Worm (Caenorhabditis elegans) whole organism, late embryonic: ENCODE results near the gene F49F1.11.

Source experiments
- C08G9.2 ChIP-seq: sonication (generic microtip); optimal IDR thresholded peaks from 2 replicates; lab custom pipeline; 2016; ENCODE audit warnings: mild to moderate bottlenecking, missing genetic modification characterization, moderate library complexity, missing compliant biosample characterization
- K02D7.2 ChIP-seq: sonication (generic microtip); optimal IDR thresholded peaks from 2 replicates; lab custom pipeline; 2017; ENCODE audit warnings: mild to moderate bottlenecking, missing genetic modification characterization, missing compliant biosample characterization
- T23F11.4 ChIP-seq: fragments of 200-800 bp; sonication (Bioruptor generic); optimal IDR thresholded peaks from 2 replicates; lab custom pipeline; 2018; ENCODE audit warnings: mild to moderate bottlenecking, missing genetic modification characterization, missing compliant biosample characterization
- Y22D7AL.16 ChIP-seq: sonication (generic microtip); optimal IDR thresholded peaks from 2 replicates; lab custom pipeline; 2016; ENCODE audit warnings: missing genetic modification characterization, missing compliant biosample characterization
- ceh-18 ChIP-seq: sonication (generic microtip); optimal IDR thresholded peaks from 2 replicates; lab custom pipeline; 2016; ENCODE audit warnings: missing genetic modification characterization, missing compliant biosample characterization
- ceh-19 ChIP-seq: fragments of 200-800 bp; sonication (Bioruptor generic); optimal IDR thresholded peaks from 2 replicates; lab custom pipeline; 2018; ENCODE audit warnings: mild to moderate bottlenecking, missing genetic modification characterization, missing compliant biosample characterization
- ceh-2 ChIP-seq: sonication (generic microtip); optimal IDR thresholded peaks from 2 replicates; lab custom pipeline; 2016; ENCODE audit warnings: missing genotype, missing genetic modification characterization, missing compliant biosample characterization
- ceh-30 ChIP-seq: fragments of 150-350 bp; optimal IDR thresholded peaks from 2 replicates; lab custom pipeline; 2014; ENCODE audit warnings: missing biosample characterization, missing genetic modification characterization
- ceh-31 ChIP-seq: sonication (generic microtip); optimal IDR thresholded peaks from 2 replicates; lab custom pipeline; 2016; ENCODE audit warnings: missing genetic modification characterization, missing compliant biosample characterization
- elt-2 ChIP-seq: sonication (generic microtip); optimal IDR thresholded peaks from 2 replicates; lab custom pipeline; 2016; ENCODE audit warnings: missing genetic modification reagents, missing genetic modification characterization, missing compliant biosample characterization
- ets-4 ChIP-seq: sonication (generic microtip); optimal IDR thresholded peaks from 2 replicates; lab custom pipeline; 2016; ENCODE audit warnings: missing genetic modification characterization, missing compliant biosample characterization
- fax-1 ChIP-seq: sonication (generic microtip); optimal IDR thresholded peaks from 2 replicates; lab custom pipeline; 2016; ENCODE audit warnings: missing genotype, missing genetic modification characterization, missing compliant biosample characterization
- fkh-10 ChIP-seq: fragments of 150-350 bp; optimal IDR thresholded peaks from 2 replicates; lab custom pipeline; 2014; ENCODE audit warnings: missing biosample characterization, missing genetic modification reagents, missing genetic modification characterization
- hlh-13 ChIP-seq: fragments of 200-800 bp; sonication (Bioruptor generic); optimal IDR thresholded peaks from 2 replicates; lab custom pipeline; 2018; ENCODE audit warnings: mild to moderate bottlenecking, missing genetic modification characterization, missing compliant biosample characterization
- hlh-6 ChIP-seq: sonication (generic microtip); optimal IDR thresholded peaks from 2 replicates; lab custom pipeline; 2016; ENCODE audit warnings: missing genotype, missing genetic modification characterization, missing compliant biosample characterization
- hlh-8 ChIP-seq: sonication (generic microtip); optimal IDR thresholded peaks from 2 replicates; lab custom pipeline; 2016; ENCODE audit warnings: missing genotype, missing genetic modification characterization, missing compliant biosample characterization
- lim-6 ChIP-seq: sonication (generic microtip); optimal IDR thresholded peaks from 2 replicates; lab custom pipeline; 2016; ENCODE audit warnings: missing genetic modification characterization, missing compliant biosample characterization
- lin-11 ChIP-seq: fragments of 200-800 bp; sonication (Bioruptor generic); optimal IDR thresholded peaks from 2 replicates; lab custom pipeline; 2018; ENCODE audit warnings: mild to moderate bottlenecking, missing genetic modification characterization, missing compliant biosample characterization
- madf-2 ChIP-seq: sonication (generic microtip); optimal IDR thresholded peaks from 2 replicates; lab custom pipeline; 2017; ENCODE audit warnings: missing genetic modification characterization, missing compliant biosample characterization
- mec-3 ChIP-seq: sonication (generic microtip); optimal IDR thresholded peaks from 2 replicates; lab custom pipeline; 2016; ENCODE audit warnings: borderline replicate concordance, missing genetic modification characterization, missing compliant biosample characterization
- nfya-1 ChIP-seq: sonication (generic microtip); optimal IDR thresholded peaks from 2 replicates; lab custom pipeline; 2017; ENCODE audit warnings: missing genetic modification characterization, mild to moderate bottlenecking, missing compliant biosample characterization, antibody characterized with exemption, moderate library complexity
- nhr-11 ChIP-seq: fragments of 150-350 bp; optimal IDR thresholded peaks from 2 replicates; lab custom pipeline; 2014; ENCODE audit warnings: missing biosample characterization, missing genetic modification characterization
- nhr-232 ChIP-seq: sonication (generic microtip); optimal IDR thresholded peaks from 2 replicates; lab custom pipeline; 2016; ENCODE audit warnings: missing genetic modification characterization, missing compliant biosample characterization
- npax-4 ChIP-seq: sonication (generic microtip); optimal IDR thresholded peaks from 2 replicates; lab custom pipeline; 2016; ENCODE audit warnings: missing genetic modification characterization, missing compliant biosample characterization
- odd-2 ChIP-seq: sonication (generic microtip); optimal IDR thresholded peaks from 2 replicates; lab custom pipeline; 2017; ENCODE audit warnings: antibody characterized with exemption, mild to moderate bottlenecking, missing genetic modification characterization, missing compliant biosample characterization
- pat-9 ChIP-seq: fragments of 200-800 bp; sonication (Bioruptor generic); optimal IDR thresholded peaks from 2 replicates; lab custom pipeline; 2018; ENCODE audit warnings: mild to moderate bottlenecking, missing genetic modification characterization, moderate library complexity, missing compliant biosample characterization
- pax-1 ChIP-seq: fragments of 150-350 bp; optimal IDR thresholded peaks from 2 replicates; lab custom pipeline; 2014; ENCODE audit warnings: missing biosample characterization, missing genetic modification characterization
- pha-2 ChIP-seq: sonication (generic microtip); optimal IDR thresholded peaks from 2 replicates; lab custom pipeline; 2017; ENCODE audit warnings: mild to moderate bottlenecking, missing genetic modification characterization, missing compliant biosample characterization
- pros-1 ChIP-seq: fragments of 150-350 bp; optimal IDR thresholded peaks from 2 replicates; lab custom pipeline; 2014; ENCODE audit warnings: missing biosample characterization, missing genetic modification reagents, missing genetic modification characterization
- ref-2 ChIP-seq: sonication (generic microtip); optimal IDR thresholded peaks from 2 replicates; lab custom pipeline; 2016; ENCODE audit warnings: missing genetic modification characterization, missing compliant biosample characterization
- rnt-1 ChIP-seq: sonication (generic microtip); optimal IDR thresholded peaks from 2 replicates; lab custom pipeline; 2016; ENCODE audit warnings: missing genetic modification characterization, missing compliant biosample characterization
- sox-2 ChIP-seq: fragments of 200-800 bp; sonication (Bioruptor generic); IDR thresholded peaks from 2 replicates; pipeline ENCODE4 v1.3.6; 2022; ENCODE audit warnings: missing genetic modification reagents, missing genetic modification characterization, missing compliant biosample characterization
- sox-4 ChIP-seq: sonication (generic microtip); optimal IDR thresholded peaks from 2 replicates; lab custom pipeline; 2017; ENCODE audit warnings: mild to moderate bottlenecking, missing genetic modification characterization, inconsistent platforms, missing compliant biosample characterization
- tbx-2 ChIP-seq: sonication (generic microtip); optimal IDR thresholded peaks from 2 replicates; lab custom pipeline; 2016; ENCODE audit warnings: missing genetic modification characterization, missing compliant biosample characterization
- tbx-7 ChIP-seq: sonication (generic microtip); optimal IDR thresholded peaks from 2 replicates; lab custom pipeline; 2016; ENCODE audit warnings: missing genotype, missing genetic modification characterization, missing compliant biosample characterization
- unc-42 ChIP-seq: sonication (generic microtip); optimal IDR thresholded peaks from 2 replicates; lab custom pipeline; 2016; ENCODE audit warnings: missing genotype, missing genetic modification characterization, missing compliant biosample characterization
- zip-5 ChIP-seq: sonication (generic microtip); optimal IDR thresholded peaks from 2 replicates; lab custom pipeline; 2016; ENCODE audit warnings: missing genetic modification characterization, missing compliant biosample characterization

Gene F49F1.11

ce11 chrIV:4176659-4177058 lies 35.4 kb upstream of the F49F1.11 start:
- TF ChIP-seq ceh-30: no peak
- no peak for TF ChIP-seq ceh-19 (GFP tag; lab: Kevin White, UChicago)
- no peak for TF ChIP-seq madf-2 (tag; lab: Kevin White, UChicago)
- no peak for TF ChIP-seq nhr-11
- no peak for TF ChIP-seq sox-2 (GFP tag; lab: Robert Waterston, UW)
- TF ChIP-seq odd-2: no peak
- TF ChIP-seq fax-1: no peak
- no peak for TF ChIP-seq elt-2
- TF ChIP-seq lin-11: no peak
- no peak for TF ChIP-seq pros-1 (tag; lab: Kevin White, UChicago)
- TF ChIP-seq fkh-10: no peak

- TF ChIP-seq unc-42 (tag; lab: Kevin White, UChicago): no peak
Measured at ce11 chrIV:4176088-4176487, 34.9 kb upstream of the F49F1.11 start, which contains the start of gene dnj-15. Gene dnj-15 (plus strand): TSS chrIV:4176388.

DNA sequence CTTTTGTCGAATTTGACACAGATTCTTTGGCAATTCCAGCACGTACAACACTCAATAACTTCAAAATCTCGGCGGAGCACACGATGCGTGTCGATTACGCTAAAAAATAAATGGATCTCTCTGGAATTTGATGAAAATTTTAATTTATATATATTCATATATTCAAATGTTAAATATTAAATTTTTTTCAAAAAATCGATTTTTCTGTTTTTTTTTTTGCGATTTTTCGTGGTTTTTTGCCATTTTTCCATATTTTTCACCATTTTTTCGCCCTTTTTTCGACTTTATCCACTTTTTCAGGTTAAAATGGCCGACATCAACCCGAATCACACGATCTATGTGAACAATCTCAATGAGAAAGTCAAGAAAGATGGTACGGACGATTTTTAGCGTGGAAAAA lies 32.6 kb upstream of the F49F1.11 start, which contains the start of gene rnp-3:
TSS of gene rnp-3 (plus strand) at position 301 of the 400 bp plus-strand sequence.
- TF ChIP-seq nhr-11: no peak
- TF ChIP-seq sox-4: no peak
- TF ChIP-seq ref-2 (tag; lab: Kevin White, UChicago): no peak
- no peak for TF ChIP-seq pros-1 (tag; lab: Kevin White, UChicago)
- no peak for TF ChIP-seq hlh-13 (GFP tag; lab: Kevin White, UChicago)
- no peak for TF ChIP-seq pha-2 (tag; lab: Kevin White, UChicago)
- no peak for TF ChIP-seq K02D7.2 (tag; lab: Kevin White, UChicago)
- TF ChIP-seq hlh-6: no peak
- TF ChIP-seq tbx-7 (tag; lab: Kevin White, UChicago): no peak
- no peak for TF ChIP-seq pax-1 (tag; lab: Kevin White, UChicago)

DNA sequence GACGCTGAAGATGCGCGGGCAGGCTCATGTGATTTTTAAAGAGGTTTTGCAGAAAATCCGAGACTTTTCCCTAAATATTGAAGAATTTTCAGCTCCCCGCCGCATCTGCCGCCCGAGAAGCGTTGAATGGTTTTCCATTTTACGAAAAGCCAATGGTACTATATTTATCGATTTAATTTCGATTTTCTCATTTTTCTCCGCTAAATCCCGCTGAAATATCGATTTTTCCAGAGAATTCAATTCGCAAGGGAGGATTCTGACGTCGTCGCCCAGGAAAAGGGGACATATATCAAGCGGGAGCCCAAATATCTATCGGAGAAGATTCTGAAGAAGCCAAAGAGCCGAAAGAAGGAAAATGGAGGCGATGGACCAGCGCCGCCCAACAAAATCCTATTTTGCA lies 31.0 kb upstream of the F49F1.11 start:
- TF ChIP-seq ets-4 (tag; lab: Kevin White, UChicago): no peak
- TF ChIP-seq ceh-2 (tag; lab: Kevin White, UChicago): no peak
- no peak for TF ChIP-seq hlh-8
- TF ChIP-seq hlh-13 (GFP tag; lab: Kevin White, UChicago): no peak
- no peak for TF ChIP-seq C08G9.2
- TF ChIP-seq mec-3 (tag; lab: Kevin White, UChicago): no peak
- no peak for TF ChIP-seq nhr-232 (tag; lab: Kevin White, UChicago)
- no peak for TF ChIP-seq Y22D7AL.16 (tag; lab: Kevin White, UChicago)
- TF ChIP-seq tbx-7 (tag; lab: Kevin White, UChicago): no peak
- no peak for TF ChIP-seq T23F11.4 (GFP tag; lab: Kevin White, UChicago)
- no peak for TF ChIP-seq npax-4 (tag; lab: Kevin White, UChicago)

ce11 chrIV:4171531-4172163 lies 30.4 kb upstream of the F49F1.11 start, which contains the start of the genes K08D10.13 and rnp-2:
Gene K08D10.13 (minus strand): TSS chrIV:4171581.
Gene rnp-2 (plus strand): TSS chrIV:4172076.
- TF ChIP-seq ceh-19 (GFP tag; lab: Kevin White, UChicago) (no peak), C08G9.2 (peak; percentile 63), sox-4 (no peak), ceh-31 (tag; lab: Kevin White, UChicago) (peak; percentile 57), tbx-2 (tag; lab: Kevin White, UChicago) (peak; percentile 35), ceh-18 (no peak), rnt-1 (tag; lab: Kevin White, UChicago) (no peak), ceh-2 (tag; lab: Kevin White, UChicago) (peak; percentile 36), nfya-1 (peak; percentile 18), unc-42 (tag; lab: Kevin White, UChicago) (peak; percentile 63), lim-6 (no peak), ref-2 (tag; lab: Kevin White, UChicago) (no peak), tbx-7 (tag; lab: Kevin White, UChicago) (peak; percentile 28), zip-5 (tag; lab: Kevin White, UChicago) (no peak), pat-9 (tag; lab: Kevin White, UChicago) (no peak)
